Fruit fly (Drosophila melanogaster) whole organism: Measurements from ENCODE around the gene CG5001.

ENCODE experiments used
- CG8478 ChIP-seq: fragments of >200 bp; optimal IDR thresholded peaks from 2 replicates; lab custom pipeline; 2018; ENCODE audit warnings: inconsistent platforms
- EcR ChIP-seq, 2 experiments: fragments of >200 bp; optimal IDR thresholded peaks; 2 replicates each; lab custom pipeline; 2017; ENCODE audit warnings: missing biosample characterization in 2 of 2, missing genetic modification characterization in 2 of 2, missing genetic modification reagents in 2 of 2
- pan ChIP-seq: fragments of >200 bp; optimal IDR thresholded peaks from 2 replicates; lab custom pipeline; 2017
- psq ChIP-seq: fragments of >200 bp; optimal IDR thresholded peaks from 2 replicates; lab custom pipeline; 2017
- usp ChIP-seq: fragments of >200 bp; optimal IDR thresholded peaks from 2 replicates; lab custom pipeline; 2017; ENCODE audit warnings: missing biosample characterization, missing genetic modification characterization, mixed read lengths

dm6 chr2L:1164294-1164693 lies 21.3 kb upstream of the CG5001 start, which contains the start of gene IntS14:
- TF ChIP-seq usp (no peak), psq (lab: Kevin White, UChicago) (no peak), CG8478 (lab: Kevin White, UChicago) (no peak), EcR (GFP tag; optimal IDR thresholded peaks at IDR 0.05; lab: Kevin White, UChicago) (no peak), pan (lab: Kevin White, UChicago) (no peak)
